Fruit fly (Drosophila melanogaster) whole organism, embryonic: ENCODE measurements around the gene mxc.

Experiments
- Adf1 ChIP-seq: fragments of 200-800 bp; sonication (Bioruptor generic); IDR thresholded peaks from 2 replicates; pipeline ENCODE4 v1.3.6; 2022; ENCODE audit warnings: missing biosample characterization, missing genetic modification characterization
- CG10543 ChIP-seq: fragments of 200-800 bp; sonication (Bioruptor generic); optimal IDR thresholded peaks from 3 replicates; lab custom pipeline; 2017; ENCODE audit warnings: missing biosample characterization, mild to moderate bottlenecking, missing genetic modification characterization, moderate library complexity
- CG10565 ChIP-seq: fragments of 200-800 bp; sonication (Bioruptor generic); optimal IDR thresholded peaks from 3 replicates; lab custom pipeline; 2016; ENCODE audit warnings: missing biosample characterization, mild to moderate bottlenecking, missing genetic modification characterization
- CG10654 ChIP-seq: fragments of 200-800 bp; sonication (Bioruptor generic); optimal IDR thresholded peaks from 2 replicates; lab custom pipeline; 2016; ENCODE audit warnings: missing biosample characterization, missing genetic modification characterization
- CG11504 ChIP-seq: fragments of 200-800 bp; sonication (Bioruptor generic); optimal IDR thresholded peaks from 3 replicates; lab custom pipeline; 2019; ENCODE audit warnings: missing biosample characterization, mild to moderate bottlenecking, missing genetic modification characterization, moderate library complexity
- CG13287 ChIP-seq: fragments of 200-800 bp; sonication (Bioruptor generic); IDR thresholded peaks from 2 replicates; pipeline ENCODE4 v1.3.6; 2022; ENCODE audit warnings: missing biosample characterization, missing genetic modification characterization; ENCODE audit not compliant: partially characterized antibody
- CG14441 ChIP-seq: fragments of 200-800 bp; sonication (Bioruptor generic); IDR thresholded peaks from 2 replicates; pipeline ENCODE4 v1.3.6; 2022; ENCODE audit warnings: missing biosample characterization, missing genetic modification characterization
- CG14860 ChIP-seq: fragments of 200-800 bp; sonication (Bioruptor generic); IDR thresholded peaks from 3 replicates; pipeline ENCODE4 v1.3.6; 2022; ENCODE audit warnings: missing biosample characterization, missing genetic modification characterization; ENCODE audit not compliant: partially characterized antibody
- CG14965 ChIP-seq: fragments of 200-800 bp; sonication (Bioruptor generic); optimal IDR thresholded peaks from 2 replicates; lab custom pipeline; 2016; ENCODE audit warnings: missing biosample characterization, missing genetic modification characterization, borderline replicate concordance
- CG17328 ChIP-seq: fragments of 200-800 bp; sonication (Bioruptor generic); IDR thresholded peaks from 2 replicates; pipeline ENCODE4 v1.3.6; 2022; ENCODE audit warnings: missing biosample characterization, missing genetic modification characterization
- CG17802 ChIP-seq: fragments of 200-800 bp; sonication (Bioruptor generic); optimal IDR thresholded peaks from 2 replicates; lab custom pipeline; 2018; ENCODE audit warnings: missing biosample characterization, mild to moderate bottlenecking, missing genetic modification characterization, moderate library complexity
- CG17912 ChIP-seq: fragments of 200-800 bp; sonication (Bioruptor generic); optimal IDR thresholded peaks from 2 replicates; lab custom pipeline; 2018; ENCODE audit warnings: missing biosample characterization, mild to moderate bottlenecking, missing genetic modification characterization
- CG32532 ChIP-seq: fragments of 200-800 bp; sonication (Bioruptor generic); IDR thresholded peaks from 2 replicates; pipeline ENCODE4 v1.3.6; 2022; ENCODE audit warnings: missing biosample characterization, missing genetic modification characterization
- CG3281 ChIP-seq: fragments of 200-800 bp; sonication (Bioruptor generic); optimal IDR thresholded peaks from 3 replicates; lab custom pipeline; 2017; ENCODE audit warnings: missing biosample characterization, mild to moderate bottlenecking, missing genetic modification characterization
- CG3726 ChIP-seq: fragments of 200-800 bp; sonication (Bioruptor generic); IDR thresholded peaks from 3 replicates; pipeline ENCODE4, ENCODE4 v1.3.6; 2022; ENCODE audit warnings: missing biosample characterization, missing genetic modification characterization
- CG3995 ChIP-seq: fragments of 200-800 bp; sonication (Bioruptor generic); optimal IDR thresholded peaks from 3 replicates; lab custom pipeline; 2016; ENCODE audit warnings: missing biosample characterization, missing genetic modification characterization
- CG42726 ChIP-seq: fragments of 200-800 bp; sonication (Bioruptor generic); IDR thresholded peaks from 2 replicates; pipeline ENCODE4 v1.3.6; 2022; ENCODE audit warnings: missing biosample characterization, missing genetic modification characterization; ENCODE audit not compliant: partially characterized antibody
- CG4617 ChIP-seq: fragments of 200-800 bp; sonication (Bioruptor generic); optimal IDR thresholded peaks from 3 replicates; lab custom pipeline; 2016; ENCODE audit warnings: missing biosample characterization, missing genetic modification characterization, borderline replicate concordance
- CG7271 ChIP-seq: fragments of 200-800 bp; sonication (Bioruptor generic); optimal IDR thresholded peaks from 2 replicates; lab custom pipeline; 2018; ENCODE audit warnings: missing biosample characterization, mild to moderate bottlenecking, missing genetic modification characterization, moderate library complexity
- CG8290 ChIP-seq, 3 experiments: fragments of 200-800 bp; sonication (Bioruptor generic); optimal IDR thresholded peaks; 2 replicates each; lab custom pipeline; 2016 to 2019; ENCODE audit warnings: missing biosample characterization in 3 of 3, missing genetic modification characterization in 3 of 3, mild to moderate bottlenecking in 2 of 3, moderate library complexity in 1 of 3
- CG8359 ChIP-seq: fragments of 200-800 bp; sonication (Bioruptor generic); optimal IDR thresholded peaks from 2 replicates; lab custom pipeline; 2017; ENCODE audit warnings: missing biosample characterization, mild to moderate bottlenecking, missing genetic modification characterization, borderline replicate concordance
- E2f1 ChIP-seq: fragments of 200-800 bp; sonication (Bioruptor generic); IDR thresholded peaks from 2 replicates; pipeline ENCODE4 v1.3.6; 2022; ENCODE audit warnings: missing biosample characterization, missing genetic modification characterization
- Fer3 ChIP-seq: fragments of 200-800 bp; sonication (Bioruptor generic); optimal IDR thresholded peaks from 2 replicates; lab custom pipeline; 2018; ENCODE audit warnings: missing biosample characterization, mild to moderate bottlenecking, missing genetic modification characterization, moderate library complexity
- HLH54F ChIP-seq: fragments of 200-800 bp; sonication (Bioruptor generic); optimal IDR thresholded peaks from 3 replicates; lab custom pipeline; 2016; ENCODE audit warnings: missing biosample characterization, missing genetic modification characterization
- Hand ChIP-seq: fragments of 200-800 bp; sonication (Bioruptor generic); optimal IDR thresholded peaks from 2 replicates; lab custom pipeline; 2017; ENCODE audit warnings: mild to moderate bottlenecking, missing biosample characterization, missing genetic modification reagents, missing genetic modification characterization
- HmgZ ChIP-seq: fragments of 200-800 bp; sonication (Bioruptor generic); optimal IDR thresholded peaks from 2 replicates; lab custom pipeline; 2018; ENCODE audit warnings: missing biosample characterization, mild to moderate bottlenecking, missing genetic modification characterization
- Hr51 ChIP-seq, 2 experiments: fragments of 200-800 bp; sonication (Bioruptor generic); optimal IDR thresholded peaks; 2 replicates in 1 of 2; 3 replicates in 1 of 2; lab custom pipeline; 2016 to 2018; ENCODE audit warnings: missing biosample characterization in 2 of 2, missing genetic modification characterization in 2 of 2, mild to moderate bottlenecking in 1 of 2, moderate library complexity in 1 of 2
- Hr78 ChIP-seq, 2 experiments: fragments of 200-800 bp in 1 of 2; fragments of >200 bp in 1 of 2; sonication (Bioruptor generic) in 1 of 2; optimal IDR thresholded peaks; 2 replicates each; lab custom pipeline; 2017 to 2019; ENCODE audit warnings: missing biosample characterization in 2 of 2, missing genetic modification characterization in 2 of 2, mild to moderate bottlenecking in 1 of 2, moderate library complexity in 1 of 2
- Lhr ChIP-seq: fragments of 200-800 bp; sonication (Bioruptor generic); optimal IDR thresholded peaks from 3 replicates; lab custom pipeline; 2017; ENCODE audit warnings: mild to moderate bottlenecking, missing biosample characterization, missing genetic modification reagents, missing genetic modification characterization
- NFAT ChIP-seq: fragments of 200-800 bp; sonication (Bioruptor generic); IDR thresholded peaks from 2 replicates; pipeline ENCODE4 v1.3.6; 2022; ENCODE audit warnings: missing biosample characterization, missing genetic modification characterization
- Sox100B ChIP-seq: fragments of 200-800 bp; sonication (Bioruptor generic); optimal IDR thresholded peaks from 3 replicates; lab custom pipeline; 2018; ENCODE audit warnings: missing biosample characterization, mild to moderate bottlenecking, missing genetic modification characterization
- Stat92E ChIP-seq, 3 experiments: fragments of >200 bp in 2 of 3; fragments of 200-800 bp in 1 of 3; sonication (Bioruptor generic) in 1 of 3; optimal IDR thresholded peaks; 2 replicates each; lab custom pipeline; 2017 to 2019; ENCODE audit warnings: missing biosample characterization in 3 of 3, missing genetic modification characterization in 3 of 3, mild to moderate bottlenecking in 1 of 3, moderate library complexity in 1 of 3
- Tbp ChIP-seq: fragments of >200 bp; optimal IDR thresholded peaks from 2 replicates; lab custom pipeline; 2018; ENCODE audit warnings: missing biosample characterization, missing genetic modification characterization
- bbx ChIP-seq: fragments of 200-800 bp; sonication (Bioruptor generic); IDR thresholded peaks from 2 replicates; pipeline ENCODE4 v1.3.6; 2022; ENCODE audit warnings: missing biosample characterization, missing genetic modification characterization; ENCODE audit not compliant: partially characterized antibody
- cg ChIP-seq: fragments of 200-800 bp; sonication (Bioruptor generic); optimal IDR thresholded peaks from 3 replicates; lab custom pipeline; 2019; ENCODE audit warnings: missing biosample characterization, mild to moderate bottlenecking, missing genetic modification characterization, moderate library complexity
- chif ChIP-seq, 2 experiments: fragments of 200-800 bp; sonication (Bioruptor generic); optimal IDR thresholded peaks; 3 replicates each; lab custom pipeline; 2016; ENCODE audit warnings: missing biosample characterization in 2 of 2, missing genetic modification characterization in 2 of 2
- dati ChIP-seq: fragments of 200-800 bp; sonication (Bioruptor generic); IDR thresholded peaks from 2 replicates; pipeline ENCODE4 v1.3.6; 2022; ENCODE audit warnings: missing biosample characterization, missing genetic modification characterization
- dysf ChIP-seq: fragments of 200-800 bp; sonication (Bioruptor generic); IDR thresholded peaks from 3 replicates; pipeline ENCODE4 v1.3.6; 2022; ENCODE audit warnings: missing biosample characterization, missing genetic modification characterization
- esg ChIP-seq: fragments of 200-800 bp; sonication (Bioruptor generic); conservative IDR thresholded peaks from 2 replicates; pipeline ENCODE4 v1.3.6; 2022; ENCODE audit warnings: missing biosample characterization, missing genetic modification characterization
- fd96Cb ChIP-seq: fragments of 200-800 bp; sonication (Bioruptor generic); optimal IDR thresholded peaks from 2 replicates; lab custom pipeline; 2018; ENCODE audit warnings: missing biosample characterization, mild to moderate bottlenecking, missing genetic modification characterization, moderate library complexity
- knrl ChIP-seq: fragments of 200-800 bp; sonication (Bioruptor generic); IDR thresholded peaks from 3 replicates; pipeline ENCODE4 v1.3.6; 2022; ENCODE audit warnings: missing biosample characterization, missing genetic modification characterization; ENCODE audit not compliant: partially characterized antibody
- lola ChIP-seq, 3 experiments: fragments of >200 bp in 2 of 3; fragments of 200-800 bp in 1 of 3; sonication (Bioruptor generic) in 1 of 3; optimal IDR thresholded peaks; 2 replicates each; lab custom pipeline; 2017 to 2019; ENCODE audit warnings: missing biosample characterization in 3 of 3, missing genetic modification characterization in 3 of 3, mild to moderate bottlenecking in 1 of 3, moderate library complexity in 1 of 3
- tin ChIP-seq: fragments of 200-800 bp; sonication (Bioruptor generic); optimal IDR thresholded peaks from 3 replicates; lab custom pipeline; 2016; ENCODE audit warnings: missing biosample characterization, missing genetic modification characterization
- vfl ChIP-seq: fragments of 200-800 bp; sonication (Bioruptor generic); optimal IDR thresholded peaks from 2 replicates; lab custom pipeline; 2016; ENCODE audit warnings: missing biosample characterization, missing genetic modification characterization
- wor ChIP-seq: fragments of 200-800 bp; sonication (Bioruptor generic); IDR thresholded peaks from 2 replicates; pipeline ENCODE4 v1.3.6; 2022; ENCODE audit warnings: missing biosample characterization, missing genetic modification characterization
- zen2 ChIP-seq: fragments of 200-800 bp; sonication (Bioruptor generic); IDR thresholded peaks from 3 replicates; pipeline ENCODE4 v1.3.6; 2022; ENCODE audit warnings: missing biosample characterization, missing genetic modification characterization; ENCODE audit not compliant: partially characterized antibody

mxc gene

DNA sequence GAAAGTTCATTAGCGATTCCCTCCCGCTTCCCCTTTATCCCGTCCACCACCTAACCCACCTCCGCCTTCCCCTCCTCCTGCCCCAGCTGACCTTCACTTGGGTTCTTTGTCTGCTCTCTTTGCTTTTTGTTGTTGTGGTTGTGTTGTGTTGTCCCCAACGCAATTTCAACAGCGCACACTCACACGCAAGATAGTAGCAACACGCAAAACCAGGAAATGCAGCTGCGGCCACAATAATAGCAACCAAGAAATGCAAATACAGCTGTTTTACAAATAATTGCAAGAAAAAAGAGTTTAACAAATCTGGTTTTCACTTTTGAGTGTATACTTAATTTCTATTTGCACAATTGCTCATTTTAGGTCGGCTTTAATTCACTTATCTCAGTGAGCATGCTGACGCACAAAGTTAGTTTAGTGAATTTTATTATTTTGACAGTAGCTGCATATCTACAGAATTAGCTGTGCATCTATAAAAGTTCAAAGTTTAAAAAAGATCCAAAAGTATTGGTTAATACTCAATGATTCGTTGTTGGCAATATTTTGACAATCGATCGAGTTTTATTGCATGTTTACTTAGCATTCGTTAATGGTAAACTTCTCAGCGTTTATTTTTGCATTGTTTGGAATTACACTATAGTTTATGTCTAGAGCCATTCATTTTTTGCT, 8.1 kb upstream of the mxc start (continued):
- TF ChIP-seq wor (GFP tag; lab: Robert Waterston, UW) (peak; percentile 30; the same call in 1 of the 2 replicates), esg (GFP tag; lab: Robert Waterston, UW) (0 out of 2 replicates have a peak, but pooled peaks have one; percentile 12), HLH54F (GFP tag; lab: Kevin White, UChicago) (no peak), Sox100B (GFP tag; lab: Kevin White, UChicago) (peak; percentile 34), CG14860 (GFP tag; lab: Robert Waterston, UW) (no peak), fd96Cb (tag; lab: Kevin White, UChicago) (no peak), CG3726 (GFP tag; lab: Robert Waterston, UW) (no peak), Tbp (GFP tag; lab: Kevin White, UChicago) (no peak), chif (GFP tag; optimal IDR thresholded peaks at IDR 0.05; lab: Kevin White, UChicago) (peak in 1 of 2 experiments; percentile 4), Stat92E (GFP tag; optimal IDR thresholded peaks at IDR 0.05; lab: Kevin White, UChicago) (no peak), CG14441 (GFP tag; lab: Robert Waterston, UW) (peak; percentile 52), CG42726 (GFP tag; lab: Robert Waterston, UW) (no peak), Fer3 (tag; lab: Kevin White, UChicago) (no peak), Hand (no peak), CG10654 (GFP tag; lab: Kevin White, UChicago) (peak; percentile 23), CG13287 (GFP tag; lab: Robert Waterston, UW) (no peak), CG10543 (GFP tag; lab: Kevin White, UChicago) (no peak), tin (peak; percentile 22), bbx (GFP tag; lab: Robert Waterston, UW) (no peak), knrl (GFP tag; lab: Robert Waterston, UW) (no peak), CG7271 (no peak), Adf1 (GFP tag; lab: Robert Waterston, UW) (no peak), E2f1 (GFP tag; lab: Robert Waterston, UW) (0 out of 2 replicates have a peak, but pooled peaks have one; percentile 9), Hr51 (GFP tag; optimal IDR thresholded peaks at IDR 0.05; lab: Kevin White, UChicago) (peak in 1 of 2 experiments; percentile 43), CG14965 (GFP tag; lab: Kevin White, UChicago) (no peak), lola (GFP tag; optimal IDR thresholded peaks at IDR 0.05; lab: Kevin White, UChicago) (peak in 1 of 3 experiments; percentile 5), CG11504 (peak; percentile 36), CG32532 (GFP tag; lab: Robert Waterston, UW) (no peak), CG17802 (tag; lab: Kevin White, UChicago) (no peak), CG10565 (GFP tag; lab: Kevin White, UChicago) (no peak), CG3281 (GFP tag; lab: Kevin White, UChicago) (no peak), CG17328 (GFP tag; lab: Robert Waterston, UW) (no peak), zen2 (no peak), dysf (GFP tag; lab: Robert Waterston, UW) (0 out of 3 replicates have a peak, but pooled peaks have one; percentile 26), NFAT (GFP tag; lab: Robert Waterston, UW) (no peak)

DNA sequence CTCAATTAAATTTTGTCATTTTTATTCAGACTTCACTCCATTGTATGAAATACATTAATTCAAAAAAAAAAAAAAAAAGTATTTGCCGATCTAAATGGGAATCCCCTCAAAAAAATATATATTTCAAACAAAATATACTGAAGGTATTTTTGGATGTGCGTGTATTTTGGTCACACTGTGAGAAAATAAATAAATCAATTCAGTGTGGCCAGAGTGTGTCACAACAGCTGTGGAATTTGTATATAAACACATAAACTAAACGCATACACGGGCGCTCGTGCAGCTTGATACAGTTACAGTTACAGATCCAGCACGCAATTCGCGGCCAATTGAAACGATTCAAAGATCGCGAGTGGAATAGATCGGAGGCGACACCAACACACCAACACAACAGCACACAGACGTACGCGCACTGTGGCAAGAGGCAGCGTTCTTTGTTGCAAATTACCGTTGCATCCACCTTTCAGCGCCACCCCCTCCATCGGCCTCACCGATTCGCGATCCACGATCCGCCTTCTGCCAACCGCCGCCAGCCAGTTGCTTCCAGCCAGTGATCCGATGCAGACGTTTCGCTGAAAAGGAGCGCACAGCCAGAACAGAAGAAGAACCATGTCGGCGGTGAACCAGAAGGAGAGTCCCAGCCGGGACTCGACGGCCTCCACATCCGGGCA, 7.0 kb upstream of the mxc start, which contains the start of gene CG17754:
Gene CG17754, plus strand, starts transcription at position 260 of the 671 bp plus-strand sequence.
- peak; percentile 43 for TF ChIP-seq cg (GFP tag; lab: Kevin White, UChicago)
- peak; percentile 9 for TF ChIP-seq CG8290 (GFP tag; optimal IDR thresholded peaks at IDR 0.05; lab: Kevin White, UChicago)
- TF ChIP-seq CG8290 (tag; optimal IDR thresholded peaks at IDR 0.05; lab: Kevin White, UChicago) = no peak
- TF ChIP-seq CG17912 (GFP tag; lab: Kevin White, UChicago) = no peak
- no peak for TF ChIP-seq CG8359 (GFP tag; lab: Kevin White, UChicago)
- peak; percentile 2 for TF ChIP-seq HmgZ (tag; lab: Kevin White, UChicago)
- TF ChIP-seq dati = no peak
- TF ChIP-seq vfl (GFP tag; lab: Kevin White, UChicago) = no peak
- TF ChIP-seq CG3995 (GFP tag; lab: Kevin White, UChicago) = no peak
- TF ChIP-seq Lhr (GFP tag; lab: Kevin White, UChicago) = peak; percentile 59
- TF ChIP-seq CG4617 (GFP tag; lab: Kevin White, UChicago) = peak; percentile 16
- no peak for TF ChIP-seq Hr78 (GFP tag; optimal IDR thresholded peaks at IDR 0.05; lab: Kevin White, UChicago)
